Worm (Caenorhabditis elegans) whole organism, L4 larva: Measurements from ENCODE around the gene W03F8.4.

Experiments
- F10B5.3 ChIP-seq: sonication (generic microtip); optimal IDR thresholded peaks from 2 replicates; lab custom pipeline; 2016; ENCODE audit warnings: mild to moderate bottlenecking, missing genetic modification characterization, missing compliant biosample characterization
- F37D6.2 ChIP-seq: sonication (generic microtip); optimal IDR thresholded peaks from 2 replicates; lab custom pipeline; 2016; ENCODE audit warnings: mild to moderate bottlenecking, missing genetic modification characterization, missing compliant biosample characterization
- F44E2.7 ChIP-seq: fragments of 200-800 bp; sonication (Bioruptor generic); IDR thresholded peaks from 2 replicates; pipeline ENCODE4 v2.1.2; 2022; ENCODE audit warnings: missing genetic modification characterization, missing compliant biosample characterization
- F49E8.2 ChIP-seq: sonication (generic microtip); optimal IDR thresholded peaks from 2 replicates; lab custom pipeline; 2016; ENCODE audit warnings: missing compliant biosample characterization, mild to moderate bottlenecking, missing genetic modification characterization, borderline replicate concordance
- R02D3.7 ChIP-seq: fragments of 150-350 bp; sonication (generic microtip); optimal IDR thresholded peaks from 3 replicates; lab custom pipeline; 2014; ENCODE audit warnings: missing biosample characterization, missing genetic modification characterization
- T20F7.1 ChIP-seq: fragments of 200-800 bp; sonication (Bioruptor generic); optimal IDR thresholded peaks from 2 replicates; lab custom pipeline; 2018; ENCODE audit warnings: mild to moderate bottlenecking, missing genetic modification characterization, missing compliant biosample characterization
- T26A8.4 ChIP-seq: fragments of 200-800 bp; sonication (Bioruptor generic); IDR thresholded peaks from 2 replicates; pipeline ENCODE4 v1.3.6; 2022; ENCODE audit warnings: missing genetic modification characterization, missing compliant biosample characterization
- Y48G9A.11 ChIP-seq: fragments of 200-800 bp; sonication (Bioruptor generic); IDR thresholded peaks from 2 replicates; pipeline ENCODE4 v1.3.6; 2022; ENCODE audit warnings: missing genetic modification reagents, missing genetic modification characterization, missing compliant biosample characterization
- Y5F2A.4 ChIP-seq: fragments of 200-800 bp; sonication (Bioruptor generic); optimal IDR thresholded peaks from 2 replicates; lab custom pipeline; 2018; ENCODE audit warnings: mild to moderate bottlenecking, missing genetic modification characterization, missing compliant biosample characterization
- Y75B8A.6 ChIP-seq: fragments of 200-800 bp; sonication (Bioruptor generic); IDR thresholded peaks from 2 replicates; pipeline ENCODE4 v1.3.6; 2022; ENCODE audit warnings: missing genetic modification reagents, missing genetic modification characterization, missing compliant biosample characterization
- ZK546.5 ChIP-seq, 2 experiments: sonication (generic microtip); optimal IDR thresholded peaks; 2 replicates each; lab custom pipeline; 2017; ENCODE audit warnings: missing biosample characterization in 2 of 2, missing genetic modification characterization in 2 of 2
- aha-1 ChIP-seq: fragments of 150-350 bp; peaks from one replicate; lab custom pipeline; 2014; ENCODE audit warnings: missing biosample characterization, missing genetic modification characterization
- aly-2 ChIP-seq: sonication (generic microtip); optimal IDR thresholded peaks from 2 replicates; lab custom pipeline; 2018; ENCODE audit warnings: missing biosample characterization, missing genetic modification characterization
- attf-4 ChIP-seq: sonication (generic microtip); optimal IDR thresholded peaks from 3 replicates; lab custom pipeline; 2017; ENCODE audit warnings: missing biosample characterization, missing genetic modification characterization
- ceh-20 ChIP-seq: fragments of 200-800 bp; sonication (Bioruptor generic); IDR thresholded peaks from 2 replicates; pipeline ENCODE4 v1.3.6; 2022; ENCODE audit warnings: missing genetic modification reagents, missing genetic modification characterization, missing compliant biosample characterization
- ceh-82 ChIP-seq: sonication (generic microtip); optimal IDR thresholded peaks from 2 replicates; lab custom pipeline; 2017; ENCODE audit warnings: missing biosample characterization, missing genetic modification characterization
- ces-1 ChIP-seq: fragments of 150-350 bp; sonication (generic microtip); optimal IDR thresholded peaks from 4 replicates; lab custom pipeline; 2014; ENCODE audit warnings: missing biosample characterization, missing genetic modification reagents, missing genetic modification characterization
- ctbp-1 ChIP-seq: fragments of 200-800 bp; sonication (Bioruptor generic); IDR thresholded peaks from 2 replicates; pipeline ENCODE4 v1.3.6; 2022; ENCODE audit warnings: missing genetic modification reagents, missing genetic modification characterization, missing compliant biosample characterization
- daf-16 ChIP-seq, 3 experiments: sonication (generic microtip); optimal IDR thresholded peaks; 2 replicates each; lab custom pipeline; 2016 to 2017; ENCODE audit warnings: missing genetic modification characterization in 3 of 3, missing genetic modification reagents in 3 of 3, mild to moderate bottlenecking in 2 of 3, missing compliant biosample characterization in 2 of 3, missing biosample characterization in 1 of 3, moderate library complexity in 1 of 3
- daf-8 ChIP-seq: fragments of 200-800 bp; sonication (Bioruptor generic); IDR thresholded peaks from 2 replicates; pipeline ENCODE4 v1.3.6; 2022; ENCODE audit warnings: missing genetic modification characterization, missing compliant biosample characterization
- dmd-9 ChIP-seq: fragments of 200-800 bp; sonication (Bioruptor generic); IDR thresholded peaks from 2 replicates; pipeline ENCODE4 v1.3.6; 2022; ENCODE audit warnings: missing genetic modification reagents, missing genetic modification characterization, missing compliant biosample characterization
- dpl-1 ChIP-seq: fragments of 150-350 bp; optimal IDR thresholded peaks from 2 replicates; lab custom pipeline; 2014; ENCODE audit warnings: missing biosample characterization, missing genetic modification reagents, missing genetic modification characterization
- dve-1 ChIP-seq: sonication (generic microtip); optimal IDR thresholded peaks from 2 replicates; lab custom pipeline; 2017; ENCODE audit warnings: antibody characterized with exemption, mild to moderate bottlenecking, missing genetic modification characterization, missing compliant biosample characterization; ENCODE audit not compliant: insufficient read depth
- egl-43 ChIP-seq: fragments of 200-800 bp; sonication (Bioruptor generic); IDR thresholded peaks from 2 replicates; pipeline ENCODE4 v1.3.6; 2022; ENCODE audit warnings: missing genetic modification reagents, missing genetic modification characterization, missing compliant biosample characterization
- fkh-10 ChIP-seq: fragments of 150-350 bp; optimal IDR thresholded peaks from 2 replicates; lab custom pipeline; 2014; ENCODE audit warnings: missing biosample characterization, missing genetic modification reagents, missing genetic modification characterization
- gei-8 ChIP-seq: fragments of 200-800 bp; sonication (Bioruptor generic); optimal IDR thresholded peaks from 2 replicates; lab custom pipeline; 2018; ENCODE audit warnings: mild to moderate bottlenecking, missing genetic modification characterization, missing compliant biosample characterization
- hlh-11 ChIP-seq: fragments of 200-800 bp; sonication (Bioruptor generic); optimal IDR thresholded peaks from 2 replicates; lab custom pipeline; 2018; ENCODE audit warnings: mild to moderate bottlenecking, missing genetic modification characterization, missing compliant biosample characterization
- lin-38 ChIP-seq: fragments of 200-800 bp; sonication (Bioruptor generic); IDR thresholded peaks from 2 replicates; pipeline ENCODE4 v1.3.6; 2022; ENCODE audit warnings: missing genetic modification reagents, missing genetic modification characterization, missing compliant biosample characterization
- lir-3 ChIP-seq: sonication (generic microtip); optimal IDR thresholded peaks from 2 replicates; lab custom pipeline; 2016; ENCODE audit warnings: mild to moderate bottlenecking, missing genetic modification characterization, missing compliant biosample characterization
- lsy-2 ChIP-seq, 2 experiments: fragments of 150-350 bp in 1 of 2; sonication (generic microtip) in 1 of 2; optimal IDR thresholded peaks; 2 replicates each; lab custom pipeline; 2014 to 2017; ENCODE audit warnings: missing biosample characterization in 2 of 2, missing genetic modification characterization in 2 of 2
- mdl-1 ChIP-seq, 2 experiments: fragments of 150-350 bp in 1 of 2; sonication (generic microtip) in 1 of 2; optimal IDR thresholded peaks; 2 replicates each; lab custom pipeline; 2014 to 2017; ENCODE audit warnings: missing biosample characterization in 2 of 2, missing genetic modification characterization in 2 of 2
- mes-2 ChIP-seq: sonication (generic microtip); optimal IDR thresholded peaks from 2 replicates; lab custom pipeline; 2016; ENCODE audit warnings: missing genotype, mild to moderate bottlenecking, missing genetic modification characterization, missing compliant biosample characterization; ENCODE audit not compliant: poor library complexity, severe bottlenecking
- nhr-102 ChIP-seq: sonication (generic microtip); optimal IDR thresholded peaks from 2 replicates; lab custom pipeline; 2016; ENCODE audit warnings: mild to moderate bottlenecking, missing genetic modification characterization, moderate library complexity, missing compliant biosample characterization
- nhr-111 ChIP-seq: fragments of 200-800 bp; sonication (Bioruptor generic); optimal IDR thresholded peaks from 2 replicates; lab custom pipeline; 2018; ENCODE audit warnings: mild to moderate bottlenecking, missing genetic modification characterization, missing compliant biosample characterization
- nhr-25 ChIP-seq: sonication (generic microtip); optimal IDR thresholded peaks from 2 replicates; lab custom pipeline; 2017; ENCODE audit warnings: missing genetic modification characterization, mild to moderate bottlenecking, missing compliant biosample characterization, antibody characterized with exemption, moderate library complexity, borderline replicate concordance; ENCODE audit not compliant: insufficient read depth
- nhr-6 ChIP-seq: fragments of 150-350 bp; optimal IDR thresholded peaks from 2 replicates; lab custom pipeline; 2014; ENCODE audit warnings: missing biosample characterization, missing genetic modification characterization
- pha-4 ChIP-seq, 2 experiments: fragments of 150-350 bp in 1 of 2; fragments of 200-800 bp in 1 of 2; sonication (Bioruptor generic) in 1 of 2; IDR thresholded peaks in 1 of 2; optimal IDR thresholded peaks in 1 of 2; 2 replicates each; pipeline versions ENCODE4 v1.3.6 to Lab custom; 2014 to 2022; ENCODE audit warnings: missing genetic modification characterization in 2 of 2, missing genetic modification reagents in 2 of 2, missing biosample characterization in 1 of 2, missing compliant biosample characterization in 1 of 2
- pqm-1 ChIP-seq: sonication (generic microtip); optimal IDR thresholded peaks from 2 replicates; lab custom pipeline; 2017; ENCODE audit warnings: missing biosample characterization, missing genetic modification characterization
- skn-1 ChIP-seq: fragments of 150-350 bp; optimal IDR thresholded peaks from 2 replicates; lab custom pipeline; 2014; ENCODE audit warnings: missing biosample characterization, missing genetic modification characterization
- spr-1 ChIP-seq: sonication (generic microtip); optimal IDR thresholded peaks from 2 replicates; lab custom pipeline; 2016; ENCODE audit warnings: mild to moderate bottlenecking, missing genetic modification characterization, missing compliant biosample characterization
- tag-97 ChIP-seq: fragments of 200-800 bp; sonication (Bioruptor generic); IDR thresholded peaks from 2 replicates; pipeline ENCODE4 v1.3.6; 2022; ENCODE audit warnings: missing genetic modification characterization, missing compliant biosample characterization
- vab-7 ChIP-seq: fragments of 200-800 bp; sonication (Bioruptor generic); IDR thresholded peaks from 2 replicates; pipeline ENCODE4 v1.3.6; 2022; ENCODE audit warnings: missing genetic modification reagents, missing genetic modification characterization, missing compliant biosample characterization
- ztf-7 ChIP-seq: fragments of 150-350 bp; optimal IDR thresholded peaks from 2 replicates; lab custom pipeline; 2014; ENCODE audit warnings: missing biosample characterization, missing genetic modification characterization

Gene W03F8.4

ce11 chrIV:5137809-5138208 lies 46.1 kb upstream of the W03F8.4 start:
- TF ChIP-seq mdl-1 (tag; optimal IDR thresholded peaks at IDR 0.05; lab: Kevin White, UChicago) (no peak), nhr-25 (no peak), nhr-111 (GFP tag; lab: Kevin White, UChicago) (no peak), daf-8 (no peak), nhr-6 (tag; lab: Kevin White, UChicago) (no peak), T20F7.1 (no peak), pha-4 (GFP tag; IDR thresholded peaks at IDR 0.05; lab: Robert Waterston, UW) (no peak), pha-4 (tag; optimal IDR thresholded peaks at IDR 0.05; lab: Kevin White, UChicago) (no peak), ceh-20 (GFP tag; lab: Robert Waterston, UW) (no peak), skn-1 (tag; lab: Kevin White, UChicago) (no peak), nhr-102 (tag; lab: Kevin White, UChicago) (no peak), Y5F2A.4 (GFP tag; lab: Kevin White, UChicago) (no peak), dpl-1 (GFP tag; lab: Kevin White, UChicago) (no peak), ces-1 (GFP tag; lab: Kevin White, UChicago) (peak; percentile 62), fkh-10 (GFP tag; lab: Kevin White, UChicago) (peak; percentile 95), ceh-82 (tag; lab: Kevin White, UChicago) (no peak), daf-16 (GFP tag; optimal IDR thresholded peaks at IDR 0.05; lab: Kevin White, UChicago) (no peak), daf-16 (tag; optimal IDR thresholded peaks at IDR 0.05; lab: Kevin White, UChicago) (no peak), ZK546.5 (tag; optimal IDR thresholded peaks at IDR 0.05; lab: Kevin White, UChicago) (no peak), lsy-2 (tag; optimal IDR thresholded peaks at IDR 0.05; lab: Kevin White, UChicago) (peak in 1 of 2 experiments; percentile 24), vab-7 (GFP tag; lab: Robert Waterston, UW) (no peak), ctbp-1 (GFP tag; lab: Robert Waterston, UW) (0 out of 2 replicates have a peak, but pooled peaks have one; percentile 59), ztf-7 (no peak), pqm-1 (no peak), gei-8 (GFP tag; lab: Kevin White, UChicago) (no peak), hlh-11 (no peak), R02D3.7 (tag; lab: Kevin White, UChicago) (no peak), F10B5.3 (no peak), F44E2.7 (GFP tag; lab: Robert Waterston, UW) (no peak), aha-1 (tag; lab: Kevin White, UChicago) (no peak), spr-1 (no peak), F37D6.2 (tag; lab: Kevin White, UChicago) (no peak), T26A8.4 (GFP tag; lab: Robert Waterston, UW) (no peak), lir-3 (tag; lab: Kevin White, UChicago) (no peak)

- TF ChIP-seq dmd-9: no peak
- 0 out of 2 replicates have a peak, but pooled peaks have one; percentile 22 for TF ChIP-seq ctbp-1 (GFP tag; lab: Robert Waterston, UW)
- TF ChIP-seq ZK546.5 (tag; optimal IDR thresholded peaks at IDR 0.05; lab: Kevin White, UChicago): no peak
- peak in 1 of 2 experiments; percentile 14 for TF ChIP-seq lsy-2 (tag; optimal IDR thresholded peaks at IDR 0.05; lab: Kevin White, UChicago)
- TF ChIP-seq spr-1: no peak
- no peak for TF ChIP-seq daf-16 (GFP tag; optimal IDR thresholded peaks at IDR 0.05; lab: Kevin White, UChicago)
- TF ChIP-seq daf-16 (tag; optimal IDR thresholded peaks at IDR 0.05; lab: Kevin White, UChicago): no peak
- peak; percentile 63 for TF ChIP-seq ces-1 (GFP tag; lab: Kevin White, UChicago)
- no peak for TF ChIP-seq aly-2 (tag; lab: Kevin White, UChicago)
- TF ChIP-seq mes-2 (tag; lab: Kevin White, UChicago): no peak
- TF ChIP-seq lin-38 (GFP tag; lab: Robert Waterston, UW): no peak
- peak; percentile 51 for TF ChIP-seq fkh-10 (GFP tag; lab: Kevin White, UChicago)
- no peak for TF ChIP-seq Y75B8A.6
- no peak for TF ChIP-seq attf-4
- no peak for TF ChIP-seq nhr-25
- no peak for TF ChIP-seq dve-1 (tag; lab: Kevin White, UChicago)
- TF ChIP-seq tag-97: no peak
- no peak for TF ChIP-seq Y48G9A.11 (GFP tag; lab: Robert Waterston, UW)
- no peak for TF ChIP-seq mdl-1 (tag; optimal IDR thresholded peaks at IDR 0.05; lab: Kevin White, UChicago)
- TF ChIP-seq R02D3.7 (tag; lab: Kevin White, UChicago): no peak
- TF ChIP-seq daf-8: no peak
- no peak for TF ChIP-seq egl-43 (GFP tag; lab: Robert Waterston, UW)
- TF ChIP-seq F49E8.2 (tag; lab: Kevin White, UChicago): no peak
Observed at ce11 chrIV:5139189-5139588, 44.7 kb upstream of the W03F8.4 start.
